Fruit fly (Drosophila melanogaster): ENCODE results near the gene CG6055.

The CG6055 gene

DNA sequence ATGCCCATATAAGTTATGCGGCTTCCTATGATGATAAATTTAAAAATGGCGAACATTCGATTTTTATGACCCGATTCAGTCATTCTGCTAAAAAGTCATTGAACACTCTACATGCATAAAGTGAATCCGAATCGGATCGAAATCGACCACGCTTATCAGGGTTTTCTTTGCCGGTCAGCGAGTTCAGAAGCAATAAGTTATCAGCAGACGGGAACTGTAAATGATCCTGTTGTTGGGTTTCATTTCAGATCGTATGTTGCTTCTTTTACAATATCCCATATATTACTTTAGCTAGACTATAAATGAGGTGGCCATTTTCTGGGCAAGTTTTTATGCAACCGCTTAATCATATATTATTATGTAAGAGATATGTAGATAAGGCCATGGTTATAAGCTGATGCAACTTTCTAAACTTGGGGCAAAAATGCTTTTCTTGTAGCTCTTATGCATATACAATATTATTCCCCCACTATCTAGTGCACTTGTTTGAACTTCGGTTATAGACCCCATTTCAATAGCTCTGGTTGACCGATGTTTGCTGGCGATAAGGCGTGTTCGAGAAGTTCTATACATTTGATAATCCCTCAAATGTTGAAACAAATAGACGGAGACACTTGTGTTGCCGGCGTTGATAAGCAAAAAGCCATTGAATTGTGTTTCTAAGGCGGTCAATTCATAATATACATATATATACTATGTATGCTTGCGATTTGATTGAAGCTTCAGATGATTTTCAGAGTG lies 34.3 kb upstream of the CG6055 start:
- no peak for TF ChIP-seq CG14655 (GFP tag; optimal IDR thresholded peaks at IDR 0.05)
- no peak for TF ChIP-seq Snoo (tag; optimal IDR thresholded peaks at IDR 0.05)
- TF ChIP-seq EcR (GFP tag; optimal IDR thresholded peaks at IDR 0.05) = peak; percentile 53

dm6 chr2L:7433337-7433956 lies 32.9 kb upstream of the CG6055 start, which contains the start of gene CG5958:
Gene CG5958 (minus strand): TSS chr2L:7433516.
- TF ChIP-seq CG32121 (GFP tag; IDR thresholded peaks at IDR 0.05) (no peak), EcR (GFP tag; optimal IDR thresholded peaks at IDR 0.05) (peak; percentile 43)

- TF ChIP-seq CG13204 (GFP tag; optimal IDR thresholded peaks at IDR 0.05) (no peak), CG14655 (GFP tag; optimal IDR thresholded peaks at IDR 0.05) (peak; percentile 25), CG15710 (tag; optimal IDR thresholded peaks at IDR 0.05) (peak; percentile 38), D1 (tag; optimal IDR thresholded peaks at IDR 0.05) (no peak), Ets98B (GFP tag; IDR thresholded peaks at IDR 0.05) (peak; percentile 49), CG32121 (GFP tag; IDR thresholded peaks at IDR 0.05) (peak; percentile 49; the same call in 1 of the 2 replicates), Snoo (tag; optimal IDR thresholded peaks at IDR 0.05) (no peak), Pif1A (GFP tag; optimal IDR thresholded peaks at IDR 0.05) (peak; percentile 49), CG34367 (tag; optimal IDR thresholded peaks at IDR 0.05) (peak; percentile 25), CG8301 (tag; optimal IDR thresholded peaks at IDR 0.05) (no peak)
Observed at dm6 chr2L:7433957-7434736, 32.2 kb upstream of the CG6055 start.

DNA sequence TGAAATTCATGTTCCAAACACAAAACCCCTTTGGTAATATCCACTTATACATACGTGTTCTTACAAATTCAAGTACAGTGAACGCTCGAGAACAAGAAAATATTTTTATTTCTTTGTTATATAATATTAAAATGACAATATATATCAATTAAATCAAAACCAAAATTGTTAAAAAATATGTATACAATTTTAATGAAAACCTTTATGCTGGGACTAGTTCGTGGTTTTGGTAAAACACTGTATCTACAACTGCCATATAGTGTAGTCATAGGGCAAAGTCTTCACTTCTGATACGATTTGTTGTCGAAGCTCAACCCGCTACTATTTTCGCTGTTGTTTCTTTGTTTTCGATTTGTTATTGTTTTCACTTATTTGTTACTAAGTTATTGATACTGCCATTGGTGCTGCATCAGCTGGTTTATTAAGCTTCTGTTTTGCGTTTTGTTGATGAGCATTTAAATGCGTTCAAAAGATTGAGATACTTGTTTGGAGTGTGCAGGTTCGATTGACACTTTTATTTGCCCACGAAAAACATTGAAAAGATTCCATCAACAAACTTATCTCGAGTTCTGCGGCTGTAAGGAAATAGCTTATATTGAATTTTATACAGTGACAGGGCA lies 31.5 kb upstream of the CG6055 start:
- TF ChIP-seq CG17806 (tag; optimal IDR thresholded peaks at IDR 0.05) (peak; percentile 31), CG15710 (tag; optimal IDR thresholded peaks at IDR 0.05) (peak; percentile 51), CG8159 (tag; optimal IDR thresholded peaks at IDR 0.05) (peak; percentile 37), CG13204 (GFP tag; optimal IDR thresholded peaks at IDR 0.05) (no peak), fd96Ca (GFP tag; IDR thresholded peaks at IDR 0.05) (no peak), CG12605 (GFP tag; IDR thresholded peaks at IDR 0.05) (peak; percentile 57), Pif1A (GFP tag; optimal IDR thresholded peaks at IDR 0.05) (peak; percentile 22), CG32121 (GFP tag; IDR thresholded peaks at IDR 0.05) (peak; percentile 47), Snoo (tag; optimal IDR thresholded peaks at IDR 0.05) (peak; percentile 27), CG14655 (GFP tag; optimal IDR thresholded peaks at IDR 0.05) (peak; percentile 48), Ets98B (GFP tag; IDR thresholded peaks at IDR 0.05) (peak; percentile 26; the same call in 1 of the 2 replicates), CG8301 (tag; optimal IDR thresholded peaks at IDR 0.05) (peak; percentile 28), Pif1B (GFP tag; optimal IDR thresholded peaks at IDR 0.05) (peak; percentile 13), CG10348 (GFP tag; IDR thresholded peaks at IDR 0.05) (no peak), CG34367 (tag; optimal IDR thresholded peaks at IDR 0.05) (peak; percentile 35), rn (GFP tag; IDR thresholded peaks at IDR 0.05) (no peak), EcR (GFP tag; optimal IDR thresholded peaks at IDR 0.05) (no peak), CG9948 (tag; optimal IDR thresholded peaks at IDR 0.05) (no peak), CG4496 (GFP tag; IDR thresholded peaks at IDR 0.05) (no peak; the same call in 1 of the 3 replicates), D1 (tag; optimal IDR thresholded peaks at IDR 0.05) (no peak), gl (tag; optimal IDR thresholded peaks at IDR 0.05) (peak; percentile 41)

- TF ChIP-seq D1 (tag; optimal IDR thresholded peaks at IDR 0.05) (no peak), CG34367 (tag; optimal IDR thresholded peaks at IDR 0.05) (no peak), Ets98B (GFP tag; IDR thresholded peaks at IDR 0.05) (no peak), CG12605 (GFP tag; IDR thresholded peaks at IDR 0.05) (no peak), CG8159 (tag; optimal IDR thresholded peaks at IDR 0.05) (no peak), CG14655 (GFP tag; optimal IDR thresholded peaks at IDR 0.05) (no peak), fd96Ca (GFP tag; IDR thresholded peaks at IDR 0.05) (no peak), CG17806 (tag; optimal IDR thresholded peaks at IDR 0.05) (no peak), Pif1A (GFP tag; optimal IDR thresholded peaks at IDR 0.05) (no peak), rn (GFP tag; IDR thresholded peaks at IDR 0.05) (no peak), CG9948 (tag; optimal IDR thresholded peaks at IDR 0.05) (no peak), CG4496 (GFP tag; IDR thresholded peaks at IDR 0.05) (no peak)
Observed at dm6 chr2L:7435475-7435874, 30.9 kb upstream of the CG6055 start.
